Fruit fly (Drosophila melanogaster) whole organism, adult: ENCODE results near the gene Ddrgk1.

Experiments
- CG11617 ChIP-seq: fragments of 200-800 bp; sonication (Bioruptor generic); optimal IDR thresholded peaks from 2 replicates; lab custom pipeline; 2017; ENCODE audit warnings: mild to moderate bottlenecking, missing biosample characterization, missing genetic modification reagents, missing genetic modification characterization
- CG12768 ChIP-seq: fragments of 200-800 bp; sonication (Bioruptor generic); optimal IDR thresholded peaks from 2 replicates; lab custom pipeline; 2017; ENCODE audit warnings: missing biosample characterization, missing genetic modification characterization, mild to moderate bottlenecking, moderate library complexity, missing genetic modification reagents
- CG14711 ChIP-seq: fragments of 200-800 bp; sonication (Bioruptor generic); optimal IDR thresholded peaks from 2 replicates; lab custom pipeline; 2018; ENCODE audit warnings: missing biosample characterization, mild to moderate bottlenecking, missing genetic modification characterization, moderate library complexity
- CG1620 ChIP-seq: fragments of 200-800 bp; sonication (Bioruptor generic); optimal IDR thresholded peaks from 2 replicates; lab custom pipeline; 2016; ENCODE audit warnings: missing biosample characterization, missing genetic modification characterization
- CG33017 ChIP-seq: fragments of 200-800 bp; sonication (Bioruptor generic); optimal IDR thresholded peaks from 2 replicates; lab custom pipeline; 2018; ENCODE audit warnings: missing biosample characterization, mild to moderate bottlenecking, missing genetic modification characterization, moderate library complexity
- CG5204 ChIP-seq: fragments of 200-800 bp; sonication (Bioruptor generic); optimal IDR thresholded peaks from 2 replicates; lab custom pipeline; 2016; ENCODE audit warnings: missing biosample characterization, missing genetic modification characterization
- CG7045 ChIP-seq: fragments of 200-800 bp; sonication (Bioruptor generic); optimal IDR thresholded peaks from 2 replicates; lab custom pipeline; 2017; ENCODE audit warnings: missing biosample characterization, mild to moderate bottlenecking, missing genetic modification characterization
- CG7101 ChIP-seq: fragments of 200-800 bp; sonication (Bioruptor generic); optimal IDR thresholded peaks from 2 replicates; lab custom pipeline; 2018; ENCODE audit warnings: missing biosample characterization, mild to moderate bottlenecking, missing genetic modification characterization, moderate library complexity
- Clk ChIP-seq: fragments of 200-800 bp; sonication (Bioruptor generic); optimal IDR thresholded peaks from 2 replicates; lab custom pipeline; 2017; ENCODE audit warnings: missing biosample characterization, missing genetic modification characterization
- Crg-1 ChIP-seq: fragments of 200-800 bp; sonication (Bioruptor generic); optimal IDR thresholded peaks from 2 replicates; lab custom pipeline; 2016; ENCODE audit warnings: missing biosample characterization, missing genetic modification characterization
- Hr96 ChIP-seq: fragments of 200-800 bp; sonication (Bioruptor generic); optimal IDR thresholded peaks from 2 replicates; lab custom pipeline; 2016; ENCODE audit warnings: missing biosample characterization, missing genetic modification characterization
- Mnt ChIP-seq: fragments of 200-800 bp; sonication (Bioruptor generic); optimal IDR thresholded peaks from 2 replicates; lab custom pipeline; 2016; ENCODE audit warnings: missing biosample characterization, mild to moderate bottlenecking, missing genetic modification characterization
- bab1 ChIP-seq: fragments of 200-800 bp; sonication (Bioruptor generic); optimal IDR thresholded peaks from 3 replicates; lab custom pipeline; 2019; ENCODE audit warnings: missing biosample characterization, mild to moderate bottlenecking, missing genetic modification characterization, moderate library complexity
- cic ChIP-seq: fragments of 200-800 bp; sonication (Bioruptor generic); optimal IDR thresholded peaks from 2 replicates; lab custom pipeline; 2017; ENCODE audit warnings: missing biosample characterization, mild to moderate bottlenecking, missing genetic modification characterization, moderate library complexity
- cnc ChIP-seq, 2 experiments: fragments of >200 bp; optimal IDR thresholded peaks; 2 replicates each; lab custom pipeline; 2017
- kay ChIP-seq: fragments of 200-800 bp; sonication (Bioruptor generic); peaks from one replicate; lab custom pipeline; 2016; ENCODE audit warnings: missing biosample characterization, missing genetic modification characterization, borderline replicate concordance
- ovo ChIP-seq: fragments of 200-800 bp; sonication (Bioruptor generic); optimal IDR thresholded peaks from 2 replicates; lab custom pipeline; 2016; ENCODE audit warnings: missing biosample characterization, missing genetic modification characterization
- pad ChIP-seq: fragments of 200-800 bp; sonication (Bioruptor generic); optimal IDR thresholded peaks from 3 replicates; lab custom pipeline; 2017; ENCODE audit warnings: missing biosample characterization, missing genetic modification characterization, mild to moderate bottlenecking, moderate library complexity, missing genetic modification reagents
- tj ChIP-seq: fragments of 200-800 bp; sonication (Bioruptor generic); optimal IDR thresholded peaks from 3 replicates; lab custom pipeline; 2017; ENCODE audit warnings: missing biosample characterization, mild to moderate bottlenecking, missing genetic modification characterization, moderate library complexity
- toe ChIP-seq: fragments of 200-800 bp; sonication (Bioruptor generic); optimal IDR thresholded peaks from 2 replicates; lab custom pipeline; 2016; ENCODE audit warnings: missing biosample characterization, missing genetic modification characterization

The Ddrgk1 gene

dm6 chr3R:21197566-21197965 lies 17.3 kb upstream of the Ddrgk1 start:
- no peak for TF ChIP-seq cnc (optimal IDR thresholded peaks at IDR 0.05; lab: Kevin White, UChicago)
- TF ChIP-seq Hr96 (GFP tag; lab: Kevin White, UChicago), result no peak
- peak; percentile 24 for TF ChIP-seq kay (GFP tag; lab: Kevin White, UChicago)
- peak; percentile 100 for TF ChIP-seq tj (GFP tag; lab: Kevin White, UChicago)
- no peak for TF ChIP-seq CG7101
- no peak for TF ChIP-seq Crg-1 (GFP tag; lab: Kevin White, UChicago)

dm6 chr3R:21198073-21198472 lies 16.8 kb upstream of the Ddrgk1 start:
- no peak for TF ChIP-seq Crg-1 (GFP tag; lab: Kevin White, UChicago)
- TF ChIP-seq CG7045 (GFP tag; lab: Kevin White, UChicago), result no peak
- peak; percentile 63 for TF ChIP-seq cic (GFP tag; lab: Kevin White, UChicago)

dm6 chr3R:21199085-21199899 lies 15.6 kb upstream of the Ddrgk1 start:
- TF ChIP-seq CG11617 (GFP tag; lab: Kevin White, UChicago) (no peak), bab1 (GFP tag; lab: Kevin White, UChicago) (no peak), CG7101 (no peak), cnc (optimal IDR thresholded peaks at IDR 0.05; lab: Kevin White, UChicago) (no peak), toe (GFP tag; lab: Kevin White, UChicago) (no peak), Clk (GFP tag; lab: Kevin White, UChicago) (no peak), Mnt (GFP tag; lab: Kevin White, UChicago) (peak; percentile 24), CG7045 (GFP tag; lab: Kevin White, UChicago) (no peak), CG14711 (tag; lab: Kevin White, UChicago) (no peak), pad (no peak), ovo (GFP tag; lab: Kevin White, UChicago) (peak; percentile 12), CG33017 (tag; lab: Kevin White, UChicago) (no peak), CG12768 (GFP tag; lab: Kevin White, UChicago) (no peak), kay (GFP tag; lab: Kevin White, UChicago) (peak; percentile 90), CG5204 (GFP tag; lab: Kevin White, UChicago) (no peak), CG1620 (no peak), tj (GFP tag; lab: Kevin White, UChicago) (no peak), Crg-1 (GFP tag; lab: Kevin White, UChicago) (no peak), cic (GFP tag; lab: Kevin White, UChicago) (peak; percentile 44), Hr96 (GFP tag; lab: Kevin White, UChicago) (no peak)

dm6 chr3R:21199953-21200368 lies 14.9 kb upstream of the Ddrgk1 start:
- TF ChIP-seq ovo (GFP tag; lab: Kevin White, UChicago) (no peak), CG11617 (GFP tag; lab: Kevin White, UChicago) (peak; percentile 40), CG33017 (tag; lab: Kevin White, UChicago) (peak; percentile 61), toe (GFP tag; lab: Kevin White, UChicago) (no peak), Mnt (GFP tag; lab: Kevin White, UChicago) (no peak), CG1620 (no peak), CG5204 (GFP tag; lab: Kevin White, UChicago) (peak; percentile 18), CG7101 (peak; percentile 47), kay (GFP tag; lab: Kevin White, UChicago) (peak; percentile 53), Hr96 (GFP tag; lab: Kevin White, UChicago) (no peak), CG7045 (GFP tag; lab: Kevin White, UChicago) (no peak)

- TF ChIP-seq CG11617 (GFP tag; lab: Kevin White, UChicago) (no peak), cic (GFP tag; lab: Kevin White, UChicago) (no peak), CG7045 (GFP tag; lab: Kevin White, UChicago) (no peak)
These were observed 13.3 kb upstream of the Ddrgk1 start for dm6 chr3R:21201627-21202026.

- TF ChIP-seq CG33017 (tag; lab: Kevin White, UChicago), result no peak
- TF ChIP-seq Mnt (GFP tag; lab: Kevin White, UChicago), result peak; percentile 4
- no peak for TF ChIP-seq cnc (optimal IDR thresholded peaks at IDR 0.05; lab: Kevin White, UChicago)
- peak; percentile 35 for TF ChIP-seq ovo (GFP tag; lab: Kevin White, UChicago)
- TF ChIP-seq toe (GFP tag; lab: Kevin White, UChicago), result no peak
- TF ChIP-seq Clk (GFP tag; lab: Kevin White, UChicago), result no peak
- no peak for TF ChIP-seq CG11617 (GFP tag; lab: Kevin White, UChicago)
These were observed 11.7 kb upstream of the Ddrgk1 start for dm6 chr3R:21203135-21203534.
